Fruit fly (Drosophila melanogaster): ENCODE results near the gene Mau2.

Mau2 gene

DNA sequence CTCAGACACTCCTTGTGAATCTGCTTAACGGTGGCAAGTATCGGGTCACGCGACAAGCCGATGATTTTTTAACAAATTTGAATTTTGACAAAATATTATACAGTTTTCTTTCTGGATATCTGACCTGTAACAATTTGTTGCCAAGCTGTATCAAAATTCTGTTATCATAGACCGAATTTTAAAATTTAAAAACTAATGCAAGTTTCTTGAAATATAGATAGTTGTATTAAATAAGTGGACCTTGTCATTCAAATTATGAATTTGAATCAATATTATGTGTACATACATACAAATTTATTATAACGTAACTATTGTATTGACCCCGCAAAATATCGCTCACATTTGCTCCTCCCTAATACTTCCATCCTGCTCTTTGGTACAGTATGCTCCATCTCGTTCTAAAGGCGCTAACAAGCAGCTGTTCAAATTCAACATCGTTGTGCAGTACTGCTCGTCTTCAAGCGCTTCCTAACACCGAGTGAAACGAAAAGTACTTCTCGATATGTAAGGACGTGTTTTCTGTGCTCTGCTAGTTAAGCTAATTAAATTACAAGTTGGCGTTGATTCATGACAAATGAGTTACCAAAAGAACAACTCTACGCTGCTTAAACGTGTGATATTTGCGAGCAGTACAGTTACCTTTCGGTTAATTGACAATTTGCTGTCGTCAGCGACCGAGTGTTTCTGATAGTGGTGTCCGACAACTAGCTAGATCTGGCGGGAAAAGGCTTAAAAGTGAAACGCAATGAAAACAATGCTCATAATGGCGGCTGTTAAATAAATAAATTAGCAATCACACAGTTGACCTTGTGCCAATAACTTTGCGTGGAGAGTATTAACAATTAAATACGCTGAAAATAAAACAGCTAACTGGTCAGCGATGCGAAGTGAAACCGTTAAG lies 12.6 kb upstream of the Mau2 start, which contains the start of the genes Kpc1 and CG42542 (continued):
- TF ChIP-seq CG16813 (GFP tag; IDR thresholded peaks at IDR 0.05; ENCODE audit: partially characterized antibody) (peak; percentile 92), CG3838 (GFP tag; optimal IDR thresholded peaks at IDR 0.05) (peak; percentile 4), Dp (GFP tag; optimal IDR thresholded peaks at IDR 0.05) (peak; percentile 83), twi (tag; optimal IDR thresholded peaks at IDR 0.05) (peak; percentile 48), CG3407 (GFP tag; optimal IDR thresholded peaks at IDR 0.05) (peak; percentile 9), CG12744 (GFP tag; optimal IDR thresholded peaks at IDR 0.05) (peak; percentile 66), Oli (tag; optimal IDR thresholded peaks at IDR 0.05) (peak; percentile 67), fu2 (GFP tag; optimal IDR thresholded peaks at IDR 0.05) (peak; percentile 50), Adf1 (GFP tag; IDR thresholded peaks at IDR 0.05) (peak; percentile 50; the same call in 1 of the 2 replicates), unpg (GFP tag; optimal IDR thresholded peaks at IDR 0.05) (no peak), Ets97D (GFP tag; optimal IDR thresholded peaks at IDR 0.05) (peak; percentile 63), scrt (GFP tag; optimal IDR thresholded peaks at IDR 0.05) (peak; percentile 35), Antp (GFP tag; optimal IDR thresholded peaks at IDR 0.05) (peak; percentile 49), Ptx1 (GFP tag; IDR thresholded peaks at IDR 0.05) (peak; percentile 63), slou (GFP tag; optimal IDR thresholded peaks at IDR 0.05) (peak; percentile 53), C15 (GFP tag; IDR thresholded peaks at IDR 0.05) (no peak), CG7928 (GFP tag; optimal IDR thresholded peaks at IDR 0.05) (no peak), tio (GFP tag; optimal IDR thresholded peaks at IDR 0.05) (peak; percentile 83), CG15269 (tag; optimal IDR thresholded peaks at IDR 0.05) (peak; percentile 55), CG6272 (GFP tag; IDR thresholded peaks at IDR 0.05) (no peak), MTF-1 (GFP tag; optimal IDR thresholded peaks at IDR 0.05; ENCODE audit: borderline replicate concordance) (peak; percentile 60), TFAM (GFP tag; optimal IDR thresholded peaks at IDR 0.05) (no peak), Gug (GFP tag; IDR thresholded peaks at IDR 0.05) (peak; percentile 62; the same call in 3 of the 4 replicates), ewg (GFP tag; optimal IDR thresholded peaks at IDR 0.05) (peak; percentile 23), Chrac-16 (GFP tag; optimal IDR thresholded peaks at IDR 0.05) (peak; percentile 67), nerfin-2 (GFP tag; IDR thresholded peaks at IDR 0.05; ENCODE audit: partially characterized antibody) (peak; percentile 70), crp (GFP tag; optimal IDR thresholded peaks at IDR 0.05) (peak; percentile 63 to 90), CG7987 (GFP tag; optimal IDR thresholded peaks at IDR 0.05) (peak; percentile 54), ranshi (GFP tag; IDR thresholded peaks at IDR 0.05) (no peak), Xrp1 (GFP tag; IDR thresholded peaks at IDR 0.05) (peak; percentile 55; the same call in 1 of the 2 replicates), lilli (GFP tag; optimal IDR thresholded peaks at IDR 0.05) (peak; percentile 89), rib (GFP tag; IDR thresholded peaks at IDR 0.05) (no peak), CG6175 (GFP tag; IDR thresholded peaks at IDR 0.05) (peak; percentile 63; the same call in 1 of the 3 replicates), da (GFP tag; optimal IDR thresholded peaks at IDR 0.05) (peak; percentile 86), CG7839 (tag; optimal IDR thresholded peaks at IDR 0.05) (no peak), CG16863 (GFP tag; optimal IDR thresholded peaks at IDR 0.05) (peak; percentile 52), CG15073 (GFP tag; optimal IDR thresholded peaks at IDR 0.05) (no peak), Mes4 (GFP tag; optimal IDR thresholded peaks at IDR 0.05) (peak; percentile 10), so (GFP tag; IDR thresholded peaks at IDR 0.05) (peak; percentile 56; the same call in 1 of the 3 replicates), CG34376 (GFP tag; optimal IDR thresholded peaks at IDR 0.05) (peak; percentile 61), CG12659 (GFP tag; optimal IDR thresholded peaks at IDR 0.05) (peak; percentile 80), CG1832 (GFP tag; optimal IDR thresholded peaks at IDR 0.05) (peak; percentile 67), tap (tag; optimal IDR thresholded peaks at IDR 0.05) (no peak), cwo (GFP tag; optimal IDR thresholded peaks at IDR 0.05) (peak; percentile 58), zen (tag; optimal IDR thresholded peaks at IDR 0.05) (peak; percentile 26), fd64A (GFP tag; optimal IDR thresholded peaks at IDR 0.05) (no peak), HLH54F (GFP tag; optimal IDR thresholded peaks at IDR 0.05) (peak; percentile 83), repo (GFP tag; optimal IDR thresholded peaks at IDR 0.05) (peak; percentile 58)

All from whole organism, embryonic.